Worm (Caenorhabditis elegans): ENCODE measurements around the gene F52D10.2.
A peak's percentile ranks its signal among the peaks of the same experiment; 100 is the strongest.

The F52D10.2 gene

DNA sequence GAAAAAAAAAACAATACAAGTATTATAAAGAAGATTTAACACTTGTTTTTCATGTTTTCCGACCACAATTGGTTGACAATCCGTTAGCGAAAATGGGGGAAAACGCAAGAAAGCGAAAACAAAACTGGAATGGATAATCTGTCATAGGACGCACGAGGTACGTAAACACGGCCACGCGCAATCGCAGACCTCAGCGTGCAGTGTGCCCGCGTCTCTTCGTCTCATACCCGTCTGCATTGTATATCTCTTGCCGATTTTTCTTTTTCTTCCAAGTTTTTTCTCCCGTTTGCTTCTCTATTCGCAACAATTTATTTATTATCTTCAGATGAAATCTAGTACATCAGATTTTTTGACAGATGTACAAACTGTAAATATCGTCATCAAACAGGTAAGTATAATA is 27.9 kb downstream of the F52D10.2 start, which contains the start of gene trpp-9 (continued):
- peak; percentile 47 for TF ChIP-seq dve-1 (tag; optimal IDR thresholded peaks at IDR 0.05; ENCODE audit: insufficient read depth)
- TF ChIP-seq duxl-1 (tag; optimal IDR thresholded peaks at IDR 0.05; ENCODE audit: poor library complexity) = peak; percentile 16
- TF ChIP-seq lsy-2 (tag; optimal IDR thresholded peaks at IDR 0.05) = peak in 1 of 2 experiments; percentile 55
- peak; percentile 23 for TF ChIP-seq nhr-6 (tag; optimal IDR thresholded peaks at IDR 0.05)
- TF ChIP-seq hmg-1.1 (GFP tag; IDR thresholded peaks at IDR 0.05) = peak; percentile 75
- no peak for TF ChIP-seq daf-8 (GFP tag; IDR thresholded peaks at IDR 0.05)
- TF ChIP-seq dpl-1 (GFP tag; optimal IDR thresholded peaks at IDR 0.05) = peak; percentile 17
- no peak for TF ChIP-seq egl-27 (tag; optimal IDR thresholded peaks at IDR 0.05)
- no peak for TF ChIP-seq F37D6.2 (tag; optimal IDR thresholded peaks at IDR 0.05)
- TF ChIP-seq rbr-2 (tag; optimal IDR thresholded peaks at IDR 0.05) = peak; percentile 15
- TF ChIP-seq cey-2 (tag; optimal IDR thresholded peaks at IDR 0.05; ENCODE audit: borderline replicate concordance, insufficient read depth) = peak; percentile 22
- peak; percentile 71 for TF ChIP-seq hlh-11 (tag; optimal IDR thresholded peaks at IDR 0.05)
- no peak for TF ChIP-seq nhr-10 (tag; optimal IDR thresholded peaks at IDR 0.05)
- TF ChIP-seq mep-1 (tag; optimal IDR thresholded peaks at IDR 0.05) = peak; percentile 77
- TF ChIP-seq nhr-28 (tag; optimal IDR thresholded peaks at IDR 0.05) = peak; percentile 71
- peak; percentile 55 for TF ChIP-seq mes-2 (tag; optimal IDR thresholded peaks at IDR 0.05; ENCODE audit: poor library complexity, severe bottlenecking)
- no peak for TF ChIP-seq daf-12 (tag; optimal IDR thresholded peaks at IDR 0.05)

DNA sequence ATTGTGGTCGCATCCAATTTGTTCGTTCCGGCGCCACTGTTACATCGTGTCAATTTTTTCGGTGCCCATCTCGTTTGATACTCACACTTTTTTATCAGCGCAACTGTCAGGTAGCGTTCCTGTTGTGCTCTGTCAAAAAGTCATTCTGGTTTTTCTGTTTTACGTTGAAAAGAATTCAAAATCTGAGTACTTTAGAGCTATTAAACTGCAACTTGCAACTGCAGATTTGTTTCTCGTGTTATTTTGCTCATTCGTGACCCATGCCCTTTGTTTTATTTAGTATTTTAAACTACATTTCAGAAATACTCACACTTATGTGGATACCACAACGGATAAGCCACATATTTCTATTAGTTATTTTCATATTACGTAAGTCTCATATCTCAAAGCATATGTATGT is 30.9 kb downstream of the F52D10.2 start, which contains the start of gene lev-8:
TSS of gene lev-8 (plus strand) at position 301 of the 400 bp plus-strand sequence.
- no peak for TF ChIP-seq lin-39 (tag; optimal IDR thresholded peaks at IDR 0.05)
- no peak for TF ChIP-seq sdz-12 (GFP tag; optimal IDR thresholded peaks at IDR 0.05)
- TF ChIP-seq daf-8 (GFP tag; IDR thresholded peaks at IDR 0.05) = no peak
- TF ChIP-seq lsy-2 (tag; optimal IDR thresholded peaks at IDR 0.05) = no peak
- no peak for TF ChIP-seq saeg-2 (GFP tag; IDR thresholded peaks at IDR 0.05)
- no peak for TF ChIP-seq F10B5.3 (tag; optimal IDR thresholded peaks at IDR 0.05)
- TF ChIP-seq mdl-1 (tag; optimal IDR thresholded peaks at IDR 0.05) = no peak
- TF ChIP-seq jun-1 (tag; optimal IDR thresholded peaks at IDR 0.05) = no peak
- TF ChIP-seq T26A8.4 (GFP tag; IDR thresholded peaks at IDR 0.05) = no peak
- no peak for TF ChIP-seq madf-5 (GFP tag; IDR thresholded peaks at IDR 0.05)
- no peak for TF ChIP-seq unc-39 (tag; optimal IDR thresholded peaks at IDR 0.05)
- no peak for TF ChIP-seq fkh-10 (GFP tag; optimal IDR thresholded peaks at IDR 0.05)
- no peak for TF ChIP-seq vab-7 (GFP tag; IDR thresholded peaks at IDR 0.05)

DNA sequence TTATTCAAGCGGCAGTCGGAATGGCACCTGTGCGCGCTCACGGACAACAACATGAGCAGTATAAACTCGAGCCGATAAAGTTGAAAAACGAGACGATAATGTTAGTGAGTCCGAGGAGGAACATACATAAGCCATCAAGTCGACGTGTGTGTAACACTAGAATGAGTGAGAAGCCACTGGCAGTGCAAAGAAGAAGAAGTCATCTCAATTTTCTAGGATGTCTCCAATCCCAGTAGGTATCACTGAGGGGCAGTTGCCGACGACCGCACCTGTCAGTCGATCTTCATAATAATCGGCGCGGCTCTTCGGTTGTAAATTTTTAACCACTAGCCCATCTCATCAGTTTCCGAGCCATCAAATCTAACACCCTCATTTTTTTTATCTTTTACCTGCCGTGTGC is 31.4 kb downstream of the F52D10.2 start:
- no peak for TF ChIP-seq nhr-28 (tag; optimal IDR thresholded peaks at IDR 0.05)
- no peak for TF ChIP-seq php-3 (GFP tag; IDR thresholded peaks at IDR 0.05)
- TF ChIP-seq fos-1 (tag; optimal IDR thresholded peaks at IDR 0.05) = no peak
- 0 out of 2 replicates have a peak, but pooled peaks have one; percentile 2 for TF ChIP-seq dmd-6 (GFP tag; IDR thresholded peaks at IDR 0.05)
- TF ChIP-seq ctbp-1 (GFP tag; IDR thresholded peaks at IDR 0.05) = peak; percentile 45; the same call in 1 of the 2 replicates
- TF ChIP-seq unc-62 (GFP tag; optimal IDR thresholded peaks at IDR 0.05 in 1 of 2) = peak in 1 of 2 experiments; percentile 4
- TF ChIP-seq unc-62 (tag; optimal IDR thresholded peaks at IDR 0.05) = no peak
- TF ChIP-seq dmd-9 (GFP tag; IDR thresholded peaks at IDR 0.05) = no peak
- no peak for TF ChIP-seq daf-8 (GFP tag; IDR thresholded peaks at IDR 0.05)
- TF ChIP-seq hmg-1.1 (GFP tag; IDR thresholded peaks at IDR 0.05) = 0 out of 2 replicates have a peak, but pooled peaks have one; percentile 29
- no peak for TF ChIP-seq mxl-3 (GFP tag; optimal IDR thresholded peaks at IDR 0.05)
- TF ChIP-seq pha-4 (GFP tag; IDR thresholded peaks at IDR 0.05) = no peak
- TF ChIP-seq pha-4 (tag; optimal IDR thresholded peaks at IDR 0.05) = no peak
- TF ChIP-seq nhr-48 (tag; optimal IDR thresholded peaks at IDR 0.05) = no peak
- TF ChIP-seq nhr-102 (tag; optimal IDR thresholded peaks at IDR 0.05) = no peak
- no peak for TF ChIP-seq mep-1 (tag; optimal IDR thresholded peaks at IDR 0.05)
- TF ChIP-seq lin-38 (GFP tag; IDR thresholded peaks at IDR 0.05) = no peak
- TF ChIP-seq nhr-111 (GFP tag; optimal IDR thresholded peaks at IDR 0.05) = no peak
- TF ChIP-seq ceh-20 (GFP tag; IDR thresholded peaks at IDR 0.05) = peak; percentile 8; the same call in 1 of the 2 replicates
- TF ChIP-seq tag-97 (GFP tag; IDR thresholded peaks at IDR 0.05) = no peak
- TF ChIP-seq nhr-41 (GFP tag; IDR thresholded peaks at IDR 0.05) = no peak
- TF ChIP-seq aha-1 (tag) = peak; percentile 96
- TF ChIP-seq saeg-2 (GFP tag; IDR thresholded peaks at IDR 0.05) = no peak
- no peak for TF ChIP-seq set-16 (GFP tag; IDR thresholded peaks at IDR 0.05)
- TF ChIP-seq daf-16 (GFP tag; optimal IDR thresholded peaks at IDR 0.05) = peak in 1 of 2 experiments; percentile 65
- no peak for TF ChIP-seq daf-16 (tag; optimal IDR thresholded peaks at IDR 0.05)
- TF ChIP-seq hlh-11 (tag; optimal IDR thresholded peaks at IDR 0.05) = peak; percentile 14

All from whole organism, L4 larva.